Worm (Caenorhabditis elegans) whole organism, early embryonic: ENCODE measurements around the gene srb-13.

Source experiments
- ama-1 ChIP-seq: fragments of 150-350 bp; optimal IDR thresholded peaks from 2 replicates; lab custom pipeline; 2014
- hmbx-1 ChIP-seq: sonication (generic microtip); optimal IDR thresholded peaks from 2 replicates; lab custom pipeline; 2016; ENCODE audit warnings: mild to moderate bottlenecking, missing genetic modification characterization, missing compliant biosample characterization
- tra-4 ChIP-seq: sonication (generic microtip); optimal IDR thresholded peaks from 2 replicates; lab custom pipeline; 2017; ENCODE audit warnings: missing genetic modification characterization, missing compliant biosample characterization

ce11 chrII:5194066-5194465, 36.6 kb upstream of the srb-13 start, which contains the start of gene msp-49:
- TF ChIP-seq tra-4 (tag; lab: Kevin White, UChicago) (no peak), hmbx-1 (tag; lab: Kevin White, UChicago) (no peak), ama-1 (lab: Kevin White, UChicago) (no peak)
